Fruit fly (Drosophila melanogaster): ENCODE data around the gene Phf5a.

The Phf5a gene

dm6 chr2L:6464780-6465179, 25.9 kb downstream of the Phf5a start:
- TF ChIP-seq Optix (GFP tag; IDR thresholded peaks at IDR 0.05) (no peak), amos (GFP tag; IDR thresholded peaks at IDR 0.05; ENCODE audit: partially characterized antibody) (no peak), CG8281 (tag; optimal IDR thresholded peaks at IDR 0.05) (no peak), ERR (GFP tag; optimal IDR thresholded peaks at IDR 0.05) (no peak), chinmo (GFP tag; IDR thresholded peaks at IDR 0.05; ENCODE audit: partially characterized antibody) (0 out of 4 replicates have a peak, but pooled peaks have one; percentile 59), lbe (GFP tag; optimal IDR thresholded peaks at IDR 0.05) (peak; percentile 32), sob (GFP tag; IDR thresholded peaks at IDR 0.05) (no peak), ham (GFP tag; IDR thresholded peaks at IDR 0.05) (no peak), pb (GFP tag; optimal IDR thresholded peaks at IDR 0.05) (no peak), p53 (GFP tag; optimal IDR thresholded peaks at IDR 0.05) (peak; percentile 76), aop (GFP tag; IDR thresholded peaks at IDR 0.05) (no peak), scrt (GFP tag; optimal IDR thresholded peaks at IDR 0.05) (no peak), CG8359 (GFP tag; optimal IDR thresholded peaks at IDR 0.05; ENCODE audit: borderline replicate concordance) (no peak), CG30431 (GFP tag; optimal IDR thresholded peaks at IDR 0.05) (no peak), chm (GFP tag; IDR thresholded peaks at IDR 0.05) (no peak)

- no peak for TF ChIP-seq gfzf (GFP tag; optimal IDR thresholded peaks at IDR 0.05)
- TF ChIP-seq unpg (GFP tag; optimal IDR thresholded peaks at IDR 0.05): peak; percentile 1
- no peak for TF ChIP-seq CG1647 (GFP tag; optimal IDR thresholded peaks at IDR 0.05)
- peak; percentile 10 for TF ChIP-seq pros (GFP tag; optimal IDR thresholded peaks at IDR 0.05)
- TF ChIP-seq bsh (GFP tag; optimal IDR thresholded peaks at IDR 0.05): peak in 1 of 2 experiments; percentile 8
- no peak for TF ChIP-seq CG4282 (GFP tag; optimal IDR thresholded peaks at IDR 0.05)
- no peak for TF ChIP-seq gsb (GFP tag; IDR thresholded peaks at IDR 0.05)
- TF ChIP-seq HLH3B (GFP tag; IDR thresholded peaks at IDR 0.05): peak; percentile 24; the same call in 1 of the 2 replicates
- peak; percentile 72 for TF ChIP-seq CG11696 (GFP tag; IDR thresholded peaks at IDR 0.05)
- TF ChIP-seq Ets65A (GFP tag): peak; percentile 30
- TF ChIP-seq CG10366 (GFP tag; IDR thresholded peaks at IDR 0.05): no peak
- peak; percentile 50 for TF ChIP-seq dmrt99B (tag; optimal IDR thresholded peaks at IDR 0.05)
- peak; percentile 49 for TF ChIP-seq Med (GFP tag)
- TF ChIP-seq seq (GFP tag; IDR thresholded peaks at IDR 0.05): no peak
- no peak for TF ChIP-seq Hand (GFP tag; optimal IDR thresholded peaks at IDR 0.05)
- TF ChIP-seq sug (tag; optimal IDR thresholded peaks at IDR 0.05): no peak
- TF ChIP-seq CG2120 (GFP tag; optimal IDR thresholded peaks at IDR 0.05): no peak
- TF ChIP-seq grn (GFP tag; optimal IDR thresholded peaks at IDR 0.05): peak; percentile 79
- no peak for TF ChIP-seq CG6254 (GFP tag; optimal IDR thresholded peaks at IDR 0.05)
- TF ChIP-seq CG42726 (GFP tag; IDR thresholded peaks at IDR 0.05; ENCODE audit: partially characterized antibody): no peak
- no peak for TF ChIP-seq dimm (GFP tag; IDR thresholded peaks at IDR 0.05)
- TF ChIP-seq Hr51 (GFP tag; optimal IDR thresholded peaks at IDR 0.05): no peak
- no peak for TF ChIP-seq Jarid2 (GFP tag; optimal IDR thresholded peaks at IDR 0.05)
- peak; percentile 3 for TF ChIP-seq gem (tag; optimal IDR thresholded peaks at IDR 0.05)
- TF ChIP-seq CG11695 (GFP tag; IDR thresholded peaks at IDR 0.05): peak; percentile 67
Measured at dm6 chr2L:6464270-6464669, 26.4 kb downstream of the Phf5a start.

dm6 chr2L:6463392-6463791, 27.3 kb downstream of the Phf5a start:
- no peak for TF ChIP-seq ro (GFP tag; IDR thresholded peaks at IDR 0.05)
- no peak for TF ChIP-seq pros (GFP tag; optimal IDR thresholded peaks at IDR 0.05)
- no peak for TF ChIP-seq abd-A (tag; optimal IDR thresholded peaks at IDR 0.05)
- TF ChIP-seq pho (GFP tag; optimal IDR thresholded peaks at IDR 0.05): no peak
- no peak for TF ChIP-seq Opbp (GFP tag; IDR thresholded peaks at IDR 0.05; ENCODE audit: partially characterized antibody)
- TF ChIP-seq gem (tag; optimal IDR thresholded peaks at IDR 0.05): no peak
- TF ChIP-seq Optix (GFP tag; IDR thresholded peaks at IDR 0.05): no peak
- TF ChIP-seq HHEX (GFP tag; optimal IDR thresholded peaks at IDR 0.05): no peak
- no peak for TF ChIP-seq Dip3 (GFP tag; optimal IDR thresholded peaks at IDR 0.05)
- TF ChIP-seq Awh (GFP tag; IDR thresholded peaks at IDR 0.05): peak; percentile 30; the same call in 1 of the 2 replicates
- TF ChIP-seq cas (GFP tag; IDR thresholded peaks at IDR 0.05): no peak
- no peak for TF ChIP-seq Dll (GFP tag; IDR thresholded peaks at IDR 0.05; ENCODE audit: partially characterized antibody)
- TF ChIP-seq CG5180 (GFP tag; optimal IDR thresholded peaks at IDR 0.05): no peak
- no peak for TF ChIP-seq Hr51 (GFP tag; optimal IDR thresholded peaks at IDR 0.05)
- TF ChIP-seq Med (GFP tag): peak; percentile 10
